Fruit fly (Drosophila melanogaster): ENCODE data around the gene CG42460.
A peak's percentile ranks its signal among the peaks of the same experiment; 100 is the strongest.

The CG42460 gene

dm6 chr2L:3376684-3377086 lies 11.6 kb downstream of the CG42460 start, which contains the start of the genes CG9662 and Ptpa (continued):
- TF ChIP-seq da (GFP tag; optimal IDR thresholded peaks at IDR 0.05) (peak; percentile 38), Usf (GFP tag; optimal IDR thresholded peaks at IDR 0.05) (peak; percentile 78), Hsf (GFP tag; optimal IDR thresholded peaks at IDR 0.05) (peak; percentile 91), maf-S (GFP tag; optimal IDR thresholded peaks at IDR 0.05) (peak; percentile 85), Atf3 (GFP tag; optimal IDR thresholded peaks at IDR 0.05) (peak; percentile 79), CG12219 (GFP tag; optimal IDR thresholded peaks at IDR 0.05) (no peak), CG15514 (GFP tag; optimal IDR thresholded peaks at IDR 0.05) (peak; percentile 68), NK7.1 (GFP tag; optimal IDR thresholded peaks at IDR 0.05) (peak; percentile 54), kay (GFP tag; optimal IDR thresholded peaks at IDR 0.05) (peak; percentile 32), Ptx1 (GFP tag; IDR thresholded peaks at IDR 0.05) (peak; percentile 90), CG6791 (GFP tag; IDR thresholded peaks at IDR 0.05; ENCODE audit: partially characterized antibody) (peak; percentile 75; the same call in 2 of the 3 replicates), wdn (GFP tag; IDR thresholded peaks at IDR 0.05) (peak; percentile 79), CG1233 (GFP tag; optimal IDR thresholded peaks at IDR 0.05) (peak; percentile 55), CG4854 (GFP tag; optimal IDR thresholded peaks at IDR 0.05) (peak; percentile 49), sna (GFP tag; IDR thresholded peaks at IDR 0.05; ENCODE audit: partially characterized antibody) (peak; percentile 93), Doc2 (GFP tag; IDR thresholded peaks at IDR 0.05) (no peak), CG17186 (GFP tag; optimal IDR thresholded peaks at IDR 0.05) (peak; percentile 89), CG6683 (GFP tag; optimal IDR thresholded peaks at IDR 0.05) (no peak), pita (GFP tag; optimal IDR thresholded peaks at IDR 0.05) (no peak), schlank (tag; optimal IDR thresholded peaks at IDR 0.05) (peak; percentile 44), phol (tag; optimal IDR thresholded peaks at IDR 0.05) (peak; percentile 91), CG7963 (GFP tag; IDR thresholded peaks at IDR 0.05; ENCODE audit: partially characterized antibody) (peak; percentile 77), sens (GFP tag) (peak; percentile 94), CG34376 (GFP tag; optimal IDR thresholded peaks at IDR 0.05) (peak; percentile 22), nerfin-2 (GFP tag; IDR thresholded peaks at IDR 0.05; ENCODE audit: partially characterized antibody) (peak; percentile 79), corto (GFP tag; optimal IDR thresholded peaks at IDR 0.05) (no peak), CG10431 (GFP tag; optimal IDR thresholded peaks at IDR 0.05) (no peak), Nf-YB (GFP tag; optimal IDR thresholded peaks at IDR 0.05) (peak; percentile 40), CrebB (tag; optimal IDR thresholded peaks at IDR 0.05) (no peak), CG9437 (GFP tag; optimal IDR thresholded peaks at IDR 0.05) (peak; percentile 79), Vsx1 (GFP tag; optimal IDR thresholded peaks at IDR 0.05) (no peak), cg (GFP tag; optimal IDR thresholded peaks at IDR 0.05) (no peak), CG6272 (GFP tag; IDR thresholded peaks at IDR 0.05) (peak; percentile 87), Hr78 (GFP tag; optimal IDR thresholded peaks at IDR 0.05) (no peak), Lim3 (GFP tag; IDR thresholded peaks at IDR 0.05) (peak; percentile 54; the same call in 1 of the 2 replicates), abd-A (tag; optimal IDR thresholded peaks at IDR 0.05) (no peak), NFAT (GFP tag; IDR thresholded peaks at IDR 0.05) (peak; percentile 72), Aef1 (GFP tag; IDR thresholded peaks at IDR 0.05) (peak; percentile 95), sug (tag; optimal IDR thresholded peaks at IDR 0.05) (peak; percentile 78), Sin3A (optimal IDR thresholded peaks at IDR 0.05) (peak; percentile 99), jigr1 (GFP tag; IDR thresholded peaks at IDR 0.05) (peak; percentile 66; the same call in 1 of the 3 replicates), slp2 (GFP tag; optimal IDR thresholded peaks at IDR 0.05) (peak; percentile 71), Ets97D (GFP tag; optimal IDR thresholded peaks at IDR 0.05) (peak; percentile 80), Awh (GFP tag; IDR thresholded peaks at IDR 0.05) (peak; percentile 63), CG8281 (tag; optimal IDR thresholded peaks at IDR 0.05) (peak; percentile 41), CG14050 (GFP tag; IDR thresholded peaks at IDR 0.05) (no peak; the same call in 2 of the 3 replicates), caup (GFP tag; optimal IDR thresholded peaks at IDR 0.05; ENCODE audit: severe bottlenecking) (peak; percentile 61), Asciz (GFP tag; optimal IDR thresholded peaks at IDR 0.05) (no peak), CG10543 (GFP tag; optimal IDR thresholded peaks at IDR 0.05) (peak; percentile 45), sob (GFP tag; IDR thresholded peaks at IDR 0.05) (peak; percentile 82)
